Worm (Caenorhabditis elegans): ENCODE measurements around the gene glb-34.

ce11 chrIV:14565062-14565461 lies 7.4 kb downstream of the glb-34 start, which contains the start of gene Y57G11B.2:
- no peak for TF ChIP-seq nhr-237 (tag; optimal IDR thresholded peaks at IDR 0.05)
- TF ChIP-seq mdl-1 (tag; optimal IDR thresholded peaks at IDR 0.05) = no peak
- TF ChIP-seq aly-2 (tag; optimal IDR thresholded peaks at IDR 0.05) = no peak
- no peak for TF ChIP-seq ZK546.5 (tag; optimal IDR thresholded peaks at IDR 0.05)
- TF ChIP-seq nhr-76 (tag; optimal IDR thresholded peaks at IDR 0.05) = no peak
- TF ChIP-seq lir-3 (tag; optimal IDR thresholded peaks at IDR 0.05) = no peak
- no peak for TF ChIP-seq unc-62 (GFP tag; optimal IDR thresholded peaks at IDR 0.05 in 1 of 2)
- TF ChIP-seq unc-62 (tag; optimal IDR thresholded peaks at IDR 0.05) = no peak
- TF ChIP-seq ceh-82 (tag; optimal IDR thresholded peaks at IDR 0.05) = no peak
- TF ChIP-seq ztf-11 (tag; optimal IDR thresholded peaks at IDR 0.05) = no peak
- no peak for TF ChIP-seq daf-12 (tag; optimal IDR thresholded peaks at IDR 0.05)
- TF ChIP-seq dpl-1 (GFP tag; optimal IDR thresholded peaks at IDR 0.05) = no peak
- TF ChIP-seq nhr-25 (tag; optimal IDR thresholded peaks at IDR 0.05; ENCODE audit: borderline replicate concordance, insufficient read depth) = no peak
- no peak for TF ChIP-seq jun-1 (tag; optimal IDR thresholded peaks at IDR 0.05)
